Comparison of ENCODE assay signal across 1 fruit fly cellular context in the genomic region with DNA sequence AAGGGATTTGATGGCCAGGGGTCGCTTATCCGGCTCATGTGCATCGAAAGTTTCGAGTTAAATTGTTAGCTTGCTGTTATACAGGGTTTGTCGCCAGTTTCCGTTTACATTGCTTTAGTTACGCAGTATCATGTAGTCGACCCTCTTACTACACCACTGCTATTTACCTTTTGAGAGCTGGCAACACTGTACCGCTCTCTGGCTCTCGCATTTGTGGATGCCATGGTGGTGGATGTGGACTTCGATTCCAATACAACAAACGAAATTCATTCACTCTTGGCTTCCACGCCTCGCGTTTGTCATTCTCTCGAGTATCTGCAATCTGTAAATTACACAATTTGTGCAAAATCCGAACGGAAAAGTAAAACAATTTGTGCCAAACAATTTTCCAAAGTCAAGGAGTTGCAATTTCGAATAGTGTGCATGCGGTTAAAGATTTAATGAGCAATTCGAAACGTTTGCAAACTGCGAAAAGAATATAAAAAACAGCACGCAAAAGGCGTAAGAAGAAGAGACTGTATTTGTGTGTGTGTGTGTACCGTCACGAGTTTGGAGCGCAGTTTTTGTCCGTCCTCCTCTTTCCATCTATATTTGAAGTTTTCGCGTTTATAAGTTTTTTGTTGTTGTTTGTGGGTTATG.
TF ChIP-seq lines count a peak whose summit lies in the region.

No protein-coding gene starts in this region.

TF ChIP-seq in whole organism, embryonic, 481 proteins besides CTCF, POLR2A, EP300 and RAD21 (continued from another document):
- TF ChIP-seq CG13424 (tag; optimal IDR thresholded peaks at IDR 0.05; lab: Kevin White, UChicago) (no peak), prd (optimal IDR thresholded peaks at IDR 0.05; lab: Kevin White, UChicago) (no peak), prd (GFP tag; IDR thresholded peaks at IDR 0.05; lab: Robert Waterston, UW) (0 out of 3 replicates have a peak, but pooled peaks have one; percentile 24), Bteb2 (GFP tag; optimal IDR thresholded peaks at IDR 0.05; lab: Kevin White, UChicago) (no peak)
TF ChIP-seq in whole organism, embryonic: peak in this region for 174.
